Worm (Caenorhabditis elegans): ENCODE results near the gene djr-1.2.

ce11 chrV:4104298-4104697, 49.4 kb upstream of the djr-1.2 start, which contains the start of gene srj-39:
- TF ChIP-seq nhr-12 (tag; optimal IDR thresholded peaks at IDR 0.05) (no peak), tbx-2 (tag; optimal IDR thresholded peaks at IDR 0.05) (no peak), elt-3 (tag; optimal IDR thresholded peaks at IDR 0.05) (no peak)
